Fruit fly (Drosophila melanogaster) whole organism, pupa: ENCODE data around the gene CG12003.

Experiments used
- CG10348 ChIP-seq: fragments of 200-800 bp; sonication (Bioruptor generic); IDR thresholded peaks from 2 replicates; pipeline ENCODE4 v1.3.6; 2022; ENCODE audit warnings: missing biosample characterization, missing genetic modification characterization
- CG12605 ChIP-seq: fragments of 200-800 bp; sonication (Bioruptor generic); IDR thresholded peaks from 2 replicates; pipeline ENCODE4 v1.3.6; 2022; ENCODE audit warnings: missing biosample characterization, missing genetic modification characterization
- CG13204 ChIP-seq: fragments of 200-800 bp; sonication (Bioruptor generic); optimal IDR thresholded peaks from 2 replicates; lab custom pipeline; 2018; ENCODE audit warnings: missing biosample characterization, mild to moderate bottlenecking, missing genetic modification characterization, moderate library complexity
- CG14655 ChIP-seq: fragments of 200-800 bp; sonication (Bioruptor generic); optimal IDR thresholded peaks from 3 replicates; lab custom pipeline; 2017; ENCODE audit warnings: mild to moderate bottlenecking, missing biosample characterization, missing genetic modification reagents, missing genetic modification characterization
- CG17806 ChIP-seq: fragments of 200-800 bp; sonication (Bioruptor generic); optimal IDR thresholded peaks from 2 replicates; lab custom pipeline; 2018; ENCODE audit warnings: missing biosample characterization, mild to moderate bottlenecking, missing genetic modification characterization, moderate library complexity
- CG32121 ChIP-seq: fragments of 200-800 bp; sonication (Bioruptor generic); IDR thresholded peaks from 2 replicates; pipeline ENCODE4 v1.3.6; 2022; ENCODE audit warnings: missing biosample characterization, missing genetic modification characterization
- CG34367 ChIP-seq: fragments of 200-800 bp; sonication (Bioruptor generic); optimal IDR thresholded peaks from 2 replicates; lab custom pipeline; 2018; ENCODE audit warnings: missing biosample characterization, mild to moderate bottlenecking, missing genetic modification characterization
- CG8301 ChIP-seq: fragments of 200-800 bp; sonication (Bioruptor generic); optimal IDR thresholded peaks from 2 replicates; lab custom pipeline; 2018; ENCODE audit warnings: missing biosample characterization, mild to moderate bottlenecking, missing genetic modification characterization
- D1 ChIP-seq: fragments of 200-800 bp; sonication (Bioruptor generic); optimal IDR thresholded peaks from 2 replicates; lab custom pipeline; 2018; ENCODE audit warnings: missing biosample characterization, mild to moderate bottlenecking, missing genetic modification characterization, moderate library complexity
- EcR ChIP-seq: fragments of 200-800 bp; sonication (Bioruptor generic); optimal IDR thresholded peaks from 3 replicates; lab custom pipeline; 2019; ENCODE audit warnings: missing biosample characterization, missing genetic modification characterization, mild to moderate bottlenecking, moderate library complexity, missing genetic modification reagents
- Ets98B ChIP-seq: fragments of 200-800 bp; sonication (Bioruptor generic); IDR thresholded peaks from 2 replicates; pipeline ENCODE4 v1.3.6; 2022; ENCODE audit warnings: missing biosample characterization, missing genetic modification characterization
- Pif1A ChIP-seq: fragments of 200-800 bp; sonication (Bioruptor generic); optimal IDR thresholded peaks from 3 replicates; lab custom pipeline; 2016; ENCODE audit warnings: missing biosample characterization, missing genetic modification characterization
- gl ChIP-seq: fragments of 200-800 bp; sonication (Bioruptor generic); optimal IDR thresholded peaks from 2 replicates; lab custom pipeline; 2018; ENCODE audit warnings: missing biosample characterization, mild to moderate bottlenecking, missing genetic modification characterization

- no peak for TF ChIP-seq EcR
- TF ChIP-seq CG32121 (GFP tag; lab: Robert Waterston, UW) = 0 out of 2 replicates have a peak, but pooled peaks have one; percentile 32
- TF ChIP-seq CG14655 (GFP tag; lab: Kevin White, UChicago) = no peak
- TF ChIP-seq gl (tag; lab: Kevin White, UChicago) = no peak
- peak; percentile 22 for TF ChIP-seq Pif1A (GFP tag; lab: Kevin White, UChicago)
- TF ChIP-seq CG10348 (GFP tag; lab: Robert Waterston, UW) = no peak
- TF ChIP-seq CG12605 (GFP tag; lab: Robert Waterston, UW) = no peak
- no peak for TF ChIP-seq CG34367 (tag; lab: Kevin White, UChicago)
- no peak for TF ChIP-seq D1 (tag; lab: Kevin White, UChicago)
- no peak for TF ChIP-seq Ets98B (GFP tag; lab: Robert Waterston, UW)
- TF ChIP-seq CG13204 (GFP tag; lab: Kevin White, UChicago) = no peak
- TF ChIP-seq CG17806 (tag; lab: Kevin White, UChicago) = no peak
- no peak for TF ChIP-seq CG8301 (tag; lab: Kevin White, UChicago)
These were observed 10.7 kb downstream of the CG12003 start for dm6 chr3L:1575731-1576376.
